Fruit fly (Drosophila melanogaster): Measurements from ENCODE around the gene CG3281.
"Not testable (repeated sequence)": the region's sequence is repeated elsewhere in the genome, so short reads cannot be mapped to it uniquely, and the experiment has no call there.

- not testable (repeated sequence) for TF ChIP-seq Hr4 (GFP tag; optimal IDR thresholded peaks at IDR 0.05); Hr39 (GFP tag; optimal IDR thresholded peaks at IDR 0.05); Lpt (GFP tag; optimal IDR thresholded peaks at IDR 0.05); CG8119 (GFP tag; IDR thresholded peaks at IDR 0.05); Gug (GFP tag; IDR thresholded peaks at IDR 0.05); cyc (GFP tag; optimal IDR thresholded peaks at IDR 0.05); fd85E (GFP tag; optimal IDR thresholded peaks at IDR 0.05); Blimp-1 (GFP tag; optimal IDR thresholded peaks at IDR 0.05); acj6 (GFP tag; optimal IDR thresholded peaks at IDR 0.05); pdm3 (GFP tag; optimal IDR thresholded peaks at IDR 0.05); CG3919 (GFP tag; optimal IDR thresholded peaks at IDR 0.05)
Observed at dm6 chr3R:11958235-11958634, 4.4 kb downstream of the CG3281 start, which contains the start of gene Hsp70Ab.
